Worm (Caenorhabditis elegans): ENCODE data around the gene pfut-1.
A peak's percentile ranks its signal among the peaks of the same experiment; 100 is the strongest.

The pfut-1 gene

ce11 chrX:3165569-3165968 is at the start of gene pfut-1:
Gene pfut-1, plus strand, starts transcription at chrX:3165826.
- TF ChIP-seq klf-2 (GFP tag; conservative IDR thresholded peaks at IDR 0.05), result no peak
- TF ChIP-seq T22C8.4 (GFP tag; IDR thresholded peaks at IDR 0.05), result no peak
- no peak for TF ChIP-seq ref-1 (GFP tag; conservative IDR thresholded peaks at IDR 0.05)
- TF ChIP-seq ztf-29 (GFP tag; IDR thresholded peaks at IDR 0.05), result no peak
- no peak for TF ChIP-seq med-1 (GFP tag; optimal IDR thresholded peaks at IDR 0.05; ENCODE audit: insufficient read depth)
- no peak for TF ChIP-seq ztf-23 (GFP tag; IDR thresholded peaks at IDR 0.05)

- TF ChIP-seq med-1 (GFP tag; optimal IDR thresholded peaks at IDR 0.05; ENCODE audit: insufficient read depth) (no peak), klf-2 (GFP tag; conservative IDR thresholded peaks at IDR 0.05) (no peak), ref-1 (GFP tag; conservative IDR thresholded peaks at IDR 0.05) (no peak), T22C8.4 (GFP tag; IDR thresholded peaks at IDR 0.05) (no peak), tab-1 (GFP tag; IDR thresholded peaks at IDR 0.05) (no peak), cog-1 (tag; optimal IDR thresholded peaks at IDR 0.05) (no peak), flt-1 (GFP tag; IDR thresholded peaks at IDR 0.05) (no peak), ztf-29 (GFP tag; IDR thresholded peaks at IDR 0.05) (no peak)
Measured at ce11 chrX:3116033-3116876, 49.4 kb upstream of the pfut-1 start, which contains the start of gene mai-1. Gene mai-1, minus strand, starts transcription at chrX:3116589.

DNA sequence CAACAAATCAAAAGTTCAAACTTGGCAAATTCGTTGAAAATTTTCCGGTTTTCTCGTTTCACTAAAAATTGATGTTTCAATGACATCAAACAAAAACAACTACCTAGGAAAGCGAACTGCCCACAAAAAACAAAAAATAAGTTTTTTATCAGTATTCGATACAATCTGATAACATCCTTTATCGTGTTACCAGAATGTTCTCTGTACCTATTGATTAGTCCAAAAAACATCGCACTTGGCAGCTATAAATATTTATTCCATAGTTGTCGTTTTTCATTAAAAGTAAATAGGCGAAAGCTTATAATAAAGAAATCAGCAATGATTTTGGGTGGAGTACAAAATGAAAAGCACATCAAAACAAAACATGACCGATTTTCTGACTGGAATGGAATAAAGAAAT is 48.4 kb upstream of the pfut-1 start:
- TF ChIP-seq tab-1 (GFP tag; IDR thresholded peaks at IDR 0.05), result no peak
- TF ChIP-seq flt-1 (GFP tag; IDR thresholded peaks at IDR 0.05), result no peak
- no peak for TF ChIP-seq ref-1 (GFP tag; conservative IDR thresholded peaks at IDR 0.05)
- TF ChIP-seq klf-2 (GFP tag; conservative IDR thresholded peaks at IDR 0.05), result no peak
- TF ChIP-seq T22C8.4 (GFP tag; IDR thresholded peaks at IDR 0.05), result no peak
- no peak for TF ChIP-seq ztf-29 (GFP tag; IDR thresholded peaks at IDR 0.05)
- TF ChIP-seq ztf-23 (GFP tag; IDR thresholded peaks at IDR 0.05), result no peak
- TF ChIP-seq cog-1 (tag; optimal IDR thresholded peaks at IDR 0.05), result no peak
- no peak for TF ChIP-seq med-1 (GFP tag; optimal IDR thresholded peaks at IDR 0.05; ENCODE audit: insufficient read depth)

DNA sequence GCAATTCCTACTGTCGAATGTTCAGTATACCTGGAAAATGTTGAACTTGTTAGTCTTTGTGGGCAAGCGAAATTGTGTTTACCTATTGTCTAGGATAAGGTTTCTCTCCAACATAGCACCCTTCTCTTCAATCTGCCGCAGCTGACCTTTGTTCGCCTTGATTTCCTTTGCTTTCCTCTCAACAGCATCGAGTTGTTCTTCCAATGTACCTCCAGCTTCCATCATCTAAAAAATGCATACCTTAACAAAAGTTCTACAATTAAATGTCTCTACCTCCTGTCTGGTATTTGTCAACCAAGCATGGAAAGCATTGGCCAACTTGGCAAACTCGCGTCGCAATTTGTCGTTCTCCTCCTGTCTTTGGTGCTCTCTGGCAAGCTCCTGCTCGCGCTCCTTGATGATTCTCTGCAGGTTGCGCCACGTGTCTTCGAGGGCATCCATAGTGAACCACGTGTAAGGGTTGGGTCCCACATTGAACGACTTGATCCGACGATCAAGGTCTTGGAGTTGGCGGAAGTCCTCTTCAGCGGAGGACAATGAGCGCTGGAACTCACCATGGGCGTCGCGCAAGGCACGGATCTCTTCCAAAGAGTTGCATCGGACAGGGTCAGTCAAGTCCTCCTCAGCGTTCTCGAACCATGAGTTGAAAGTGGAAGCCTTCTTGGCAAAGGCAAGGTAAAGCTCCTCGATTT is 46.9 kb upstream of the pfut-1 start:
- no peak for TF ChIP-seq ztf-23 (GFP tag; IDR thresholded peaks at IDR 0.05)

DNA sequence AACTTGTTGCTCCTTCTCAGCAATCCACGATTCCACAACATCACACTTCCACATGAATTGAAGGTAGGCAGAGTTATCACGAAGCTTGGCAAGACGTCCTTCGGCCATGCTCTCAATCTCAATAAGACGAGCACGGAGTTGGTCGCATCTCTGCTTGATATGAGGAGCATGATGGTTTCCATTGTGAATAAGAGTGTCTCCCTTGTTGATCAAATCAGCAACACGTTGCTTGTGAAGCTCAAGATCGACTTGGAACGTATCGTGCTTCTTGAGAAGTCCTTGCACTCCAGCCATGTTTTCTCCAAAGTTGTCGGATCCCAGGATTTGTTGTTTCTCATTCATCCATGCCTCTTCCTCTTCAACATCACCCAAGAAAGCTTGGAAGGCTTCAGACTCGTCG is 46.0 kb upstream of the pfut-1 start:
- TF ChIP-seq tab-1 (GFP tag; IDR thresholded peaks at IDR 0.05) (no peak), med-1 (GFP tag; optimal IDR thresholded peaks at IDR 0.05; ENCODE audit: insufficient read depth) (no peak), ref-1 (GFP tag; conservative IDR thresholded peaks at IDR 0.05) (no peak), ztf-23 (GFP tag; IDR thresholded peaks at IDR 0.05) (no peak), T22C8.4 (GFP tag; IDR thresholded peaks at IDR 0.05) (no peak), ztf-29 (GFP tag; IDR thresholded peaks at IDR 0.05) (no peak), klf-2 (GFP tag; conservative IDR thresholded peaks at IDR 0.05) (no peak), cog-1 (tag; optimal IDR thresholded peaks at IDR 0.05) (no peak), flt-1 (GFP tag; IDR thresholded peaks at IDR 0.05) (no peak)

ce11 chrX:3126233-3126632 is 39.4 kb upstream of the pfut-1 start:
- TF ChIP-seq klf-2 (GFP tag; conservative IDR thresholded peaks at IDR 0.05) (no peak), ztf-29 (GFP tag; IDR thresholded peaks at IDR 0.05) (no peak), tab-1 (GFP tag; IDR thresholded peaks at IDR 0.05) (no peak), T22C8.4 (GFP tag; IDR thresholded peaks at IDR 0.05) (no peak), ztf-23 (GFP tag; IDR thresholded peaks at IDR 0.05) (no peak)

ce11 chrX:3126979-3127378 is 38.6 kb upstream of the pfut-1 start, which contains the start of gene spc-1:
Gene spc-1, minus strand, starts transcription at chrX:3127079.
- TF ChIP-seq med-1 (GFP tag; optimal IDR thresholded peaks at IDR 0.05; ENCODE audit: insufficient read depth), result no peak
- TF ChIP-seq ztf-23 (GFP tag; IDR thresholded peaks at IDR 0.05), result no peak
- no peak for TF ChIP-seq T22C8.4 (GFP tag; IDR thresholded peaks at IDR 0.05)
- no peak for TF ChIP-seq ztf-29 (GFP tag; IDR thresholded peaks at IDR 0.05)
- no peak for TF ChIP-seq klf-2 (GFP tag; conservative IDR thresholded peaks at IDR 0.05)
- no peak for TF ChIP-seq ref-1 (GFP tag; conservative IDR thresholded peaks at IDR 0.05)
- TF ChIP-seq tab-1 (GFP tag; IDR thresholded peaks at IDR 0.05), result no peak
- TF ChIP-seq flt-1 (GFP tag; IDR thresholded peaks at IDR 0.05), result no peak
- no peak for TF ChIP-seq cog-1 (tag; optimal IDR thresholded peaks at IDR 0.05)

ce11 chrX:3127626-3128142 is 37.9 kb upstream of the pfut-1 start:
- TF ChIP-seq ref-1 (GFP tag; conservative IDR thresholded peaks at IDR 0.05), result no peak
- no peak for TF ChIP-seq med-1 (GFP tag; optimal IDR thresholded peaks at IDR 0.05; ENCODE audit: insufficient read depth)
- peak; percentile 81 for TF ChIP-seq cog-1 (tag; optimal IDR thresholded peaks at IDR 0.05)
- peak; percentile 48; the same call in 1 of the 2 replicates for TF ChIP-seq T22C8.4 (GFP tag; IDR thresholded peaks at IDR 0.05)
- TF ChIP-seq tab-1 (GFP tag; IDR thresholded peaks at IDR 0.05), result peak; percentile 78
- no peak for TF ChIP-seq ztf-29 (GFP tag; IDR thresholded peaks at IDR 0.05)
- TF ChIP-seq ztf-23 (GFP tag; IDR thresholded peaks at IDR 0.05), result 0 out of 2 replicates have a peak, but pooled peaks have one; percentile 61
- peak; percentile 88 for TF ChIP-seq flt-1 (GFP tag; IDR thresholded peaks at IDR 0.05)
- no peak; the same call in 1 of the 2 replicates for TF ChIP-seq klf-2 (GFP tag; conservative IDR thresholded peaks at IDR 0.05)

ce11 chrX:3135186-3135585 is 30.4 kb upstream of the pfut-1 start, which contains the start of gene K10B3.1:
Gene K10B3.1, plus strand, starts transcription at chrX:3135486.
- no peak for TF ChIP-seq cog-1 (tag; optimal IDR thresholded peaks at IDR 0.05)
- no peak for TF ChIP-seq T22C8.4 (GFP tag; IDR thresholded peaks at IDR 0.05)
- no peak for TF ChIP-seq ref-1 (GFP tag; conservative IDR thresholded peaks at IDR 0.05)
- TF ChIP-seq med-1 (GFP tag; optimal IDR thresholded peaks at IDR 0.05; ENCODE audit: insufficient read depth), result no peak
- TF ChIP-seq flt-1 (GFP tag; IDR thresholded peaks at IDR 0.05), result no peak
- TF ChIP-seq ztf-29 (GFP tag; IDR thresholded peaks at IDR 0.05), result no peak
- no peak for TF ChIP-seq klf-2 (GFP tag; conservative IDR thresholded peaks at IDR 0.05)
- TF ChIP-seq tab-1 (GFP tag; IDR thresholded peaks at IDR 0.05), result no peak
- TF ChIP-seq ztf-23 (GFP tag; IDR thresholded peaks at IDR 0.05), result no peak
